Worm (Caenorhabditis elegans) whole organism, midembryonic: ENCODE measurements around the gene rom-1.

ENCODE experiments used
- T22C8.4 ChIP-seq: fragments of 200-800 bp; sonication (Bioruptor generic); IDR thresholded peaks from 2 replicates; pipeline ENCODE4 v1.3.6; 2022; ENCODE audit warnings: missing genetic modification characterization, missing compliant biosample characterization
- cog-1 ChIP-seq: sonication (generic microtip); optimal IDR thresholded peaks from 2 replicates; lab custom pipeline; 2016; ENCODE audit warnings: missing genetic modification characterization, missing compliant biosample characterization
- flt-1 ChIP-seq: fragments of 200-800 bp; sonication (Bioruptor generic); IDR thresholded peaks from 2 replicates; pipeline ENCODE4 v1.3.6; 2022; ENCODE audit warnings: missing genetic modification characterization, missing compliant biosample characterization
- klf-2 ChIP-seq: fragments of 200-800 bp; sonication (Bioruptor generic); conservative IDR thresholded peaks from 2 replicates; pipeline ENCODE4 v1.3.6; 2022; ENCODE audit warnings: missing genetic modification reagents, missing genetic modification characterization, missing compliant biosample characterization
- tab-1 ChIP-seq: fragments of 200-800 bp; sonication (Bioruptor generic); IDR thresholded peaks from 2 replicates; pipeline ENCODE4 v1.3.6; 2022; ENCODE audit warnings: missing genetic modification characterization, missing compliant biosample characterization

DNA sequence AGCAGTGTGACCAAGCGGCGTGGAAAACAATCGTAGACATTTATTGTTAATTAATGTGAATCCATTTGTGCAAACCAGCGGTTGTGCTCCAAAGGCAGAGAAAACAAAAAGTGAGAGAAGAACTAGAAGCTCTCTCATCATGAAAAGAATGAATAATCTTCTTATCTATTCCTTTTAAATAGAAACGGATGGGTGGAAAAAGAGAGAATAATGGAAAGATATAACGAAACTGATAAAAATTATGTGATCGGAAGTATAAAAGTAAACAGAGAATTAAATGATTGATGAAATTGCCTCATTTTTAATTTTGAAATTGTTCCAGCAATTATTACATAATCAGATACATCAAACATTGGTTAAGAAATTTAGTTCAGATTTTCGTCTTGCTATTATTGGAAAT is 23.6 kb upstream of the rom-1 start, which contains the start of gene clec-5:
- TF ChIP-seq T22C8.4 (no peak), flt-1 (GFP tag; lab: Robert Waterston, UW) (no peak), tab-1 (GFP tag; lab: Robert Waterston, UW) (no peak), cog-1 (tag; lab: Kevin White, UChicago) (no peak), klf-2 (GFP tag; lab: Robert Waterston, UW) (no peak)
